Worm (Caenorhabditis elegans) whole organism, mixed stage, embryonic: ENCODE results near the gene C07D10.6.

ENCODE experiments used
- M03D4.4 ChIP-seq: sonication (generic microtip); optimal IDR thresholded peaks from 2 replicates; lab custom pipeline; 2017; ENCODE audit warnings: mild to moderate bottlenecking, missing genetic modification characterization, missing compliant biosample characterization
- mep-1 ChIP-seq: fragments of 150-350 bp; optimal IDR thresholded peaks from 2 replicates; lab custom pipeline; 2017; ENCODE audit warnings: missing biosample characterization, missing genetic modification reagents, missing genetic modification characterization, inconsistent platforms
- nhr-12 ChIP-seq: fragments of 150-350 bp; optimal IDR thresholded peaks from 2 replicates; lab custom pipeline; 2014; ENCODE audit warnings: missing biosample characterization, missing genetic modification characterization

DNA sequence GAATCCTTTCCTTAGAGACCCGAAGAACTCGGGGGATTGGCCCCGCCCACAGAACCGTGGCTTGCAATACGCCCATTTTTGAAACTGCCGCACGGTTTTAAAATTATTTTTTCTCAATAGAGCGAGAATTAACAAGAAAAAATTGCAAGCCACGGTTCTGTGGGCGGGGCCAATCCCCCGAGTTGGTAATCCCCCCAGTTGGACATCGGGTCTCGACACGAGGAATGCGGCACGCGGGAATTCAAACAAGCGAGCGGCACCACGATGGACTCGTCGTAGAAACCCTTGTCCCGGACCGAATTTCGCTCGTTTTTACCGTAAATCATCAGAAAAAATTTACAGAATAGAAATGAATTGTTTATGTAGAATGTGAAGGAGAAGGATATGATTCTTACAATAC lies 26.1 kb upstream of the C07D10.6 start:
- TF ChIP-seq nhr-12 (no peak), mep-1 (tag; lab: Kevin White, UChicago) (no peak), M03D4.4 (tag; lab: Kevin White, UChicago) (no peak)
